Fruit fly (Drosophila melanogaster): Measurements from ENCODE around the gene Pbgs.
A peak's percentile ranks its signal among the peaks of the same experiment; 100 is the strongest.

dm6 chr3L:12266343-12267287 is 4.5 kb downstream of the Pbgs start, which contains the start of gene app:
- TF ChIP-seq Dif (GFP tag; optimal IDR thresholded peaks at IDR 0.05; ENCODE audit: partially characterized antibody) (peak; percentile 58), N (GFP tag; optimal IDR thresholded peaks at IDR 0.05) (no peak), CG32264 (GFP tag; optimal IDR thresholded peaks at IDR 0.05) (peak; percentile 65), fru (GFP tag; optimal IDR thresholded peaks at IDR 0.05) (peak; percentile 82), usp (GFP tag; optimal IDR thresholded peaks at IDR 0.05) (no peak), CrebA (GFP tag; optimal IDR thresholded peaks at IDR 0.05; ENCODE audit: borderline replicate concordance) (no peak), Vsx2 (GFP tag; optimal IDR thresholded peaks at IDR 0.05; ENCODE audit: partially characterized antibody) (no peak), Hnf4 (GFP tag; optimal IDR thresholded peaks at IDR 0.05) (peak; percentile 65), Myc (optimal IDR thresholded peaks at IDR 0.05) (no peak)

Measured in whole organism, wandering third instar larva.